Fruit fly (Drosophila melanogaster) Kc167 (cell line): ENCODE results near the gene eIF4G1.

Experiments used
- Sin3A ChIP-seq: fragments of >200 bp; optimal IDR thresholded peaks from 2 replicates; lab custom pipeline; 2018; ENCODE audit warnings: missing external identifiers
- h ChIP-seq: fragments of >200 bp; optimal IDR thresholded peaks from 3 replicates; lab custom pipeline; 2018; ENCODE audit warnings: missing external identifiers
- insv ChIP-seq: fragments of >200 bp; optimal IDR thresholded peaks from 3 replicates; lab custom pipeline; 2018; ENCODE audit warnings: missing external identifiers
- psq ChIP-seq: fragments of >200 bp; optimal IDR thresholded peaks from 2 replicates; lab custom pipeline; 2017; ENCODE audit warnings: missing external identifiers
- ttk ChIP-seq: sonication (Bioruptor generic); optimal IDR thresholded peaks from 2 replicates; lab custom pipeline; 2017; ENCODE audit warnings: missing external identifiers

dm6 chr4:963717-964116 lies 33.2 kb upstream of the eIF4G1 start:
- TF ChIP-seq ttk (lab: Kevin White, UChicago) (no peak), Sin3A (lab: Kevin White, UChicago) (no peak), psq (lab: Kevin White, UChicago) (no peak), insv (lab: Kevin White, UChicago) (no peak), h (lab: Kevin White, UChicago) (no peak)
